Worm (Caenorhabditis elegans) whole organism, mixed stage, embryonic: Measurements from ENCODE around the gene F23F1.5.
A peak's percentile ranks its signal among the peaks of the same experiment; 100 is the strongest.

Experiments
- M03D4.4 ChIP-seq: sonication (generic microtip); optimal IDR thresholded peaks from 2 replicates; lab custom pipeline; 2017; ENCODE audit warnings: mild to moderate bottlenecking, missing genetic modification characterization, missing compliant biosample characterization
- bed-3 ChIP-seq: fragments of 200-800 bp; sonication (Bioruptor generic); optimal IDR thresholded peaks from 3 replicates; lab custom pipeline; 2018; ENCODE audit warnings: mild to moderate bottlenecking, missing genetic modification characterization, moderate library complexity, missing compliant biosample characterization
- blmp-1 ChIP-seq: fragments of 150-350 bp; optimal IDR thresholded peaks from 2 replicates; lab custom pipeline; 2014; ENCODE audit warnings: missing biosample characterization, missing genetic modification characterization
- ceh-39 ChIP-seq: fragments of 150-350 bp; optimal IDR thresholded peaks from 2 replicates; lab custom pipeline; 2014; ENCODE audit warnings: missing biosample characterization, missing genetic modification characterization
- ceh-43 ChIP-seq: fragments of 200-800 bp; sonication (Bioruptor generic); optimal IDR thresholded peaks from 2 replicates; lab custom pipeline; 2018; ENCODE audit warnings: mild to moderate bottlenecking, missing genetic modification characterization, moderate library complexity, missing compliant biosample characterization
- ceh-83 ChIP-seq: fragments of 200-800 bp; sonication (Bioruptor generic); optimal IDR thresholded peaks from 2 replicates; lab custom pipeline; 2018; ENCODE audit warnings: mild to moderate bottlenecking, missing genetic modification characterization, missing compliant biosample characterization
- ces-1 ChIP-seq: fragments of 150-350 bp; optimal IDR thresholded peaks from 2 replicates; lab custom pipeline; 2014; ENCODE audit warnings: missing biosample characterization, missing genetic modification reagents, missing genetic modification characterization
- cnd-1 ChIP-seq: fragments of 200-800 bp; sonication (Bioruptor generic); optimal IDR thresholded peaks from 2 replicates; lab custom pipeline; 2018; ENCODE audit warnings: mild to moderate bottlenecking, missing genetic modification characterization, missing compliant biosample characterization
- drap-1 ChIP-seq: fragments of 200-800 bp; sonication (Bioruptor generic); optimal IDR thresholded peaks from 3 replicates; lab custom pipeline; 2018; ENCODE audit warnings: mild to moderate bottlenecking, missing genetic modification characterization, missing compliant biosample characterization
- elt-1 ChIP-seq: sonication (generic microtip); optimal IDR thresholded peaks from 2 replicates; lab custom pipeline; 2017; ENCODE audit warnings: missing genetic modification characterization, mild to moderate bottlenecking, missing compliant biosample characterization, antibody characterized with exemption, moderate library complexity, borderline replicate concordance; ENCODE audit not compliant: insufficient read depth
- elt-3 ChIP-seq: fragments of 150-350 bp; optimal IDR thresholded peaks from 2 replicates; lab custom pipeline; 2014; ENCODE audit warnings: missing biosample characterization, missing genetic modification characterization
- flh-1 ChIP-seq: fragments of 200-800 bp; sonication (Bioruptor generic); optimal IDR thresholded peaks from 2 replicates; lab custom pipeline; 2018; ENCODE audit warnings: mild to moderate bottlenecking, missing genetic modification characterization, moderate library complexity, missing compliant biosample characterization
- ham-2 ChIP-seq: fragments of 200-800 bp; sonication (Bioruptor generic); optimal IDR thresholded peaks from 2 replicates; lab custom pipeline; 2018; ENCODE audit warnings: mild to moderate bottlenecking, missing genetic modification characterization, missing compliant biosample characterization
- hlh-1 ChIP-seq: fragments of 150-350 bp; optimal IDR thresholded peaks from 2 replicates; lab custom pipeline; 2014; ENCODE audit warnings: missing biosample characterization, missing genetic modification reagents, missing genetic modification characterization
- lin-13 ChIP-seq: fragments of 150-350 bp; optimal IDR thresholded peaks from 2 replicates; lab custom pipeline; 2014; ENCODE audit warnings: missing biosample characterization, missing genetic modification characterization
- lin-32 ChIP-seq: fragments of 200-800 bp; sonication (Bioruptor generic); optimal IDR thresholded peaks from 2 replicates; lab custom pipeline; 2018; ENCODE audit warnings: mild to moderate bottlenecking, missing genetic modification characterization, missing compliant biosample characterization
- lsy-2 ChIP-seq: fragments of 150-350 bp; optimal IDR thresholded peaks from 2 replicates; lab custom pipeline; 2014; ENCODE audit warnings: missing biosample characterization, missing genetic modification characterization
- mab-5 ChIP-seq: fragments of 150-350 bp; optimal IDR thresholded peaks from 2 replicates; lab custom pipeline; 2014; ENCODE audit warnings: missing biosample characterization, missing genetic modification characterization
- mep-1 ChIP-seq: fragments of 150-350 bp; optimal IDR thresholded peaks from 2 replicates; lab custom pipeline; 2017; ENCODE audit warnings: missing biosample characterization, missing genetic modification reagents, missing genetic modification characterization, inconsistent platforms
- mls-2 ChIP-seq: sonication (generic microtip); optimal IDR thresholded peaks from 2 replicates; lab custom pipeline; 2016; ENCODE audit warnings: mild to moderate bottlenecking, missing genetic modification characterization, moderate library complexity, missing compliant biosample characterization
- nhr-12 ChIP-seq: fragments of 150-350 bp; optimal IDR thresholded peaks from 2 replicates; lab custom pipeline; 2014; ENCODE audit warnings: missing biosample characterization, missing genetic modification characterization
- nhr-2 ChIP-seq: fragments of 150-350 bp; optimal IDR thresholded peaks from 2 replicates; lab custom pipeline; 2014; ENCODE audit warnings: missing biosample characterization, missing genetic modification characterization
- nhr-237 ChIP-seq: fragments of 150-350 bp; optimal IDR thresholded peaks from 2 replicates; lab custom pipeline; 2014; ENCODE audit warnings: missing biosample characterization, missing genetic modification characterization
- nhr-28 ChIP-seq: fragments of 150-350 bp; optimal IDR thresholded peaks from 2 replicates; lab custom pipeline; 2014; ENCODE audit warnings: missing biosample characterization, missing genetic modification characterization
- nhr-76 ChIP-seq: sonication (generic microtip); optimal IDR thresholded peaks from 2 replicates; lab custom pipeline; 2017; ENCODE audit warnings: missing biosample characterization, missing genetic modification characterization
- pha-4 ChIP-seq: fragments of 150-350 bp; optimal IDR thresholded peaks from 2 replicates; lab custom pipeline; 2018; ENCODE audit warnings: missing biosample characterization, missing genetic modification reagents, missing genetic modification characterization
- sem-2 ChIP-seq: fragments of 200-800 bp; sonication (Bioruptor generic); optimal IDR thresholded peaks from 2 replicates; lab custom pipeline; 2018; ENCODE audit warnings: mild to moderate bottlenecking, missing genetic modification characterization, missing compliant biosample characterization
- snpc-4 ChIP-seq: fragments of 150-350 bp; optimal IDR thresholded peaks from 2 replicates; lab custom pipeline; 2014; ENCODE audit warnings: missing biosample characterization, missing genetic modification characterization
- sptf-1 ChIP-seq: sonication (generic microtip); optimal IDR thresholded peaks from 2 replicates; lab custom pipeline; 2017; ENCODE audit warnings: mild to moderate bottlenecking, missing genetic modification characterization, moderate library complexity, missing compliant biosample characterization
- tbx-8 ChIP-seq: fragments of 200-800 bp; sonication (Bioruptor generic); optimal IDR thresholded peaks from 2 replicates; lab custom pipeline; 2018; ENCODE audit warnings: mild to moderate bottlenecking, missing genetic modification characterization, moderate library complexity, missing compliant biosample characterization
- unc-120 ChIP-seq: sonication (generic microtip); optimal IDR thresholded peaks from 2 replicates; lab custom pipeline; 2017; ENCODE audit warnings: missing genetic modification characterization, missing compliant biosample characterization; ENCODE audit not compliant: poor library complexity, severe bottlenecking
- unc-39 ChIP-seq: fragments of 150-350 bp; optimal IDR thresholded peaks from 2 replicates; lab custom pipeline; 2014; ENCODE audit warnings: missing biosample characterization, missing genetic modification characterization
- unc-62 ChIP-seq: fragments of 150-350 bp; optimal IDR thresholded peaks from 2 replicates; lab custom pipeline; 2014; ENCODE audit warnings: missing biosample characterization, missing genetic modification reagents, missing genetic modification characterization
- zip-8 ChIP-seq: fragments of 150-350 bp; optimal IDR thresholded peaks from 2 replicates; lab custom pipeline; 2014; ENCODE audit warnings: missing biosample characterization, missing genetic modification characterization
- ztf-11 ChIP-seq: fragments of 150-350 bp; optimal IDR thresholded peaks from 2 replicates; lab custom pipeline; 2014; ENCODE audit warnings: missing biosample characterization, missing genetic modification characterization

The F23F1.5 gene

DNA sequence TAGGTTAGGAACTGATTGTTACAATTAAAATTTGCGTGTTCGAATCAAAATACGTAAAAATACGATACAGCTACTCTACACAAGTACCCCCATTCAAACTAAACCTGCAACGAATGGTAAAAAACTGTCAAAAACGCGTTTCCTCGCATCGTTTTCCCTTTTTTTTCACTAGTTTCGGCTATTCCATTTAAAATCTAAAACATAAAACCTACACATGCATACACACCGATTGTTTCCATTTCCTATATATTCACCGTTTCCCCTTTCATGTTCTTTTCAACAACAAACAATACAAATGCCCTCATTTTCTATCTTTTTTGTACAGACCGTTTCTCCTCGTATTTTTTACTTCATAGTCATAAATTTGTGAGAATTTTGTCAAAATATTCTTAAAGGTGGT is 37.4 kb upstream of the F23F1.5 start:
- TF ChIP-seq snpc-4 (no peak), ceh-83 (GFP tag; lab: Kevin White, UChicago) (no peak), flh-1 (no peak), lin-32 (no peak), lsy-2 (no peak), cnd-1 (tag; lab: Kevin White, UChicago) (no peak), blmp-1 (tag; lab: Kevin White, UChicago) (no peak), mls-2 (tag; lab: Kevin White, UChicago) (no peak), nhr-76 (no peak), pha-4 (no peak), nhr-237 (no peak), ztf-11 (tag; lab: Kevin White, UChicago) (no peak), unc-62 (no peak), nhr-28 (no peak), elt-1 (tag; lab: Kevin White, UChicago) (no peak), sptf-1 (tag; lab: Kevin White, UChicago) (no peak), hlh-1 (tag; lab: Kevin White, UChicago) (no peak), elt-3 (no peak), unc-120 (tag; lab: Kevin White, UChicago) (no peak)

ce11 chrII:67663-68062 is 36.3 kb upstream of the F23F1.5 start:
- TF ChIP-seq mab-5 (tag; lab: Kevin White, UChicago): no peak

DNA sequence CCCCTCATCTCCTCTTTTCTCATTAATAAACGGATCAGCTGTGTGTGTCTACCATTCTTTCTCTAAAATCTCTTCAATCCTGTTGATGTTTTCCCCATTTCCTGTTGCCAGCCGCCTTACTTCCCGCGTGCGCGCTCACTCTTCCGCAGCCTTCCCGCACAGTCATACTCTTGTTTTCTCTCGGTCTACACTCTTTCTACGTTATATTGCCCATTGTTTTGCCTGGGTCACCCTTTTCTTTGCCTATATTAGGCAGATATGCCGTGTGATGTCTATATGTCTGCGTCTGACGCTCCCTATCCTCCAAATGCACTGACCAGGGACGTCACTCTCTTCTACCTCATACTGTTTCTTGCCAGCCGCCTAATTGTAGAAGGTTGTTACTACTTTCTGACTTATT is 34.9 kb upstream of the F23F1.5 start:
- no peak for TF ChIP-seq unc-39 (tag; lab: Kevin White, UChicago)
- TF ChIP-seq unc-120 (tag; lab: Kevin White, UChicago): peak; percentile 78
- TF ChIP-seq lin-13 (tag; lab: Kevin White, UChicago): peak; percentile 17
- TF ChIP-seq nhr-76: no peak
- TF ChIP-seq flh-1: no peak
- no peak for TF ChIP-seq ceh-39 (tag; lab: Kevin White, UChicago)
- TF ChIP-seq sem-2: no peak
- TF ChIP-seq tbx-8 (GFP tag; lab: Kevin White, UChicago): peak; percentile 9
- peak; percentile 16 for TF ChIP-seq ces-1
- TF ChIP-seq snpc-4: no peak
- no peak for TF ChIP-seq bed-3 (GFP tag; lab: Kevin White, UChicago)
- no peak for TF ChIP-seq zip-8 (tag; lab: Kevin White, UChicago)
- TF ChIP-seq mep-1 (tag; lab: Kevin White, UChicago): peak; percentile 64
- no peak for TF ChIP-seq M03D4.4 (tag; lab: Kevin White, UChicago)
- no peak for TF ChIP-seq lsy-2
- TF ChIP-seq ceh-83 (GFP tag; lab: Kevin White, UChicago): no peak
- peak; percentile 35 for TF ChIP-seq hlh-1 (tag; lab: Kevin White, UChicago)
- TF ChIP-seq elt-3: peak; percentile 60
- peak; percentile 72 for TF ChIP-seq ztf-11 (tag; lab: Kevin White, UChicago)
- peak; percentile 63 for TF ChIP-seq sptf-1 (tag; lab: Kevin White, UChicago)
- peak; percentile 47 for TF ChIP-seq drap-1 (GFP tag; lab: Kevin White, UChicago)
- TF ChIP-seq nhr-2 (tag; lab: Kevin White, UChicago): peak; percentile 75
- TF ChIP-seq lin-32: no peak
- TF ChIP-seq blmp-1 (tag; lab: Kevin White, UChicago): peak; percentile 38
- peak; percentile 20 for TF ChIP-seq unc-62
- no peak for TF ChIP-seq mab-5 (tag; lab: Kevin White, UChicago)
- peak; percentile 50 for TF ChIP-seq nhr-237
- TF ChIP-seq mls-2 (tag; lab: Kevin White, UChicago): peak; percentile 72
- no peak for TF ChIP-seq ceh-43 (GFP tag; lab: Kevin White, UChicago)
- peak; percentile 91 for TF ChIP-seq ham-2 (GFP tag; lab: Kevin White, UChicago)
- peak; percentile 82 for TF ChIP-seq pha-4
- peak; percentile 65 for TF ChIP-seq cnd-1 (tag; lab: Kevin White, UChicago)
- no peak for TF ChIP-seq nhr-28
- no peak for TF ChIP-seq nhr-12
- no peak for TF ChIP-seq elt-1 (tag; lab: Kevin White, UChicago)
- TF ChIP-seq, all 35 proteins: peak for 18

ce11 chrII:65484-65883 is 34.1 kb upstream of the F23F1.5 start:
- TF ChIP-seq ceh-39 (tag; lab: Kevin White, UChicago) (no peak), bed-3 (GFP tag; lab: Kevin White, UChicago) (no peak), lsy-2 (no peak), ceh-43 (GFP tag; lab: Kevin White, UChicago) (no peak), mab-5 (tag; lab: Kevin White, UChicago) (no peak), tbx-8 (GFP tag; lab: Kevin White, UChicago) (no peak), mls-2 (tag; lab: Kevin White, UChicago) (no peak), blmp-1 (tag; lab: Kevin White, UChicago) (no peak), M03D4.4 (tag; lab: Kevin White, UChicago) (no peak), ces-1 (no peak), unc-120 (tag; lab: Kevin White, UChicago) (no peak)
